Fruit fly (Drosophila melanogaster) whole organism, prepupa: ENCODE measurements around the gene CG31937.

ENCODE experiments used
- Blimp-1 ChIP-seq: fragments of 200-800 bp; sonication (Bioruptor generic); optimal IDR thresholded peaks from 3 replicates; lab custom pipeline; 2017; ENCODE audit warnings: missing biosample characterization, missing genetic modification characterization, mild to moderate bottlenecking, moderate library complexity, missing genetic modification reagents
- CG11294 ChIP-seq: fragments of 200-800 bp; sonication (Bioruptor generic); IDR thresholded peaks from 2 replicates; pipeline ENCODE4 v1.3.6; 2022; ENCODE audit warnings: missing biosample characterization, missing genetic modification characterization
- CG11902 ChIP-seq: fragments of 200-800 bp; sonication (Bioruptor generic); optimal IDR thresholded peaks from 3 replicates; lab custom pipeline; 2016; ENCODE audit warnings: missing biosample characterization, missing genetic modification characterization
- CG15336 ChIP-seq: fragments of 200-800 bp; sonication (Bioruptor generic); IDR thresholded peaks from 2 replicates; pipeline ENCODE4 v1.3.6; 2022; ENCODE audit warnings: missing biosample characterization, missing genetic modification characterization
- CG1621 ChIP-seq: fragments of 200-800 bp; sonication (Bioruptor generic); optimal IDR thresholded peaks from 3 replicates; lab custom pipeline; 2018; ENCODE audit warnings: missing biosample characterization, mild to moderate bottlenecking, missing genetic modification characterization
- CG31627 ChIP-seq: fragments of 200-800 bp; sonication (Bioruptor generic); optimal IDR thresholded peaks from 3 replicates; lab custom pipeline; 2016; ENCODE audit warnings: missing biosample characterization, missing genetic modification characterization
- CG32006 ChIP-seq: fragments of 200-800 bp; sonication (Bioruptor generic); optimal IDR thresholded peaks from 3 replicates; lab custom pipeline; 2017; ENCODE audit warnings: missing biosample characterization, mild to moderate bottlenecking, missing genetic modification characterization
- CG34406 ChIP-seq: fragments of 200-800 bp; sonication (Bioruptor generic); optimal IDR thresholded peaks from 3 replicates; lab custom pipeline; 2016; ENCODE audit warnings: missing biosample characterization, missing genetic modification characterization
- CG3919 ChIP-seq: fragments of 200-800 bp; sonication (Bioruptor generic); optimal IDR thresholded peaks from 3 replicates; lab custom pipeline; 2016; ENCODE audit warnings: missing biosample characterization, missing genetic modification characterization
- CG4318 ChIP-seq: fragments of 200-800 bp; sonication (Bioruptor generic); optimal IDR thresholded peaks from 3 replicates; lab custom pipeline; 2017; ENCODE audit warnings: missing biosample characterization, mild to moderate bottlenecking, missing genetic modification characterization
- CG6163 ChIP-seq: fragments of 200-800 bp; sonication (Bioruptor generic); IDR thresholded peaks from 3 replicates; pipeline ENCODE4 v1.3.6; 2022; ENCODE audit warnings: missing biosample characterization, missing genetic modification characterization
- CG6276 ChIP-seq: fragments of 200-800 bp; sonication (Bioruptor generic); optimal IDR thresholded peaks from 2 replicates; lab custom pipeline; 2017; ENCODE audit warnings: missing biosample characterization, mild to moderate bottlenecking, missing genetic modification characterization
- CG7368 ChIP-seq: fragments of 200-800 bp; sonication (Bioruptor generic); optimal IDR thresholded peaks from 3 replicates; lab custom pipeline; 2016; ENCODE audit warnings: missing biosample characterization, missing genetic modification characterization
- CG8119 ChIP-seq: fragments of 200-800 bp; sonication (Bioruptor generic); IDR thresholded peaks from 3 replicates; pipeline ENCODE4 v1.3.6; 2022; ENCODE audit warnings: missing biosample characterization, missing genetic modification characterization
- CG8319 ChIP-seq: fragments of 200-800 bp; sonication (Bioruptor generic); optimal IDR thresholded peaks from 3 replicates; lab custom pipeline; 2016; ENCODE audit warnings: missing biosample characterization, missing genetic modification characterization
- CG9139 ChIP-seq: fragments of 200-800 bp; sonication (Bioruptor generic); optimal IDR thresholded peaks from 3 replicates; lab custom pipeline; 2017; ENCODE audit warnings: missing biosample characterization, mild to moderate bottlenecking, missing genetic modification characterization
- Eip75B ChIP-seq: fragments of 200-800 bp; sonication (Bioruptor generic); optimal IDR thresholded peaks from 3 replicates; lab custom pipeline; 2016; ENCODE audit warnings: missing biosample characterization, missing genetic modification characterization
- Eip78C ChIP-seq: fragments of 200-800 bp; sonication (Bioruptor generic); peaks from one replicate; lab custom pipeline; 2016; ENCODE audit warnings: missing biosample characterization, missing genetic modification characterization
- Eip93F ChIP-seq: fragments of 200-800 bp; sonication (Bioruptor generic); optimal IDR thresholded peaks from 2 replicates; lab custom pipeline; 2016; ENCODE audit warnings: missing biosample characterization, mild to moderate bottlenecking, missing genetic modification characterization
- Ets96B ChIP-seq: fragments of 200-800 bp; optimal IDR thresholded peaks from 2 replicates; lab custom pipeline; 2019; ENCODE audit warnings: missing biosample characterization, mild to moderate bottlenecking, missing genetic modification characterization, moderate library complexity
- Gug ChIP-seq: fragments of 200-800 bp; sonication (Bioruptor generic); IDR thresholded peaks from 2 replicates; pipeline ENCODE4 v1.3.6; 2022; ENCODE audit warnings: missing biosample characterization, missing genetic modification characterization
- Hr38 ChIP-seq: sonication (Bioruptor generic); optimal IDR thresholded peaks from 2 replicates; lab custom pipeline; 2016; ENCODE audit warnings: missing biosample characterization, missing genetic modification characterization
- Hr39 ChIP-seq: fragments of 200-800 bp; sonication (Bioruptor generic); optimal IDR thresholded peaks from 2 replicates; lab custom pipeline; 2016; ENCODE audit warnings: missing biosample characterization, missing genetic modification characterization
- Hr4 ChIP-seq: fragments of 200-800 bp; sonication (Bioruptor generic); optimal IDR thresholded peaks from 3 replicates; lab custom pipeline; 2016; ENCODE audit warnings: missing biosample characterization, missing genetic modification characterization
- Lpt ChIP-seq: fragments of 200-800 bp; sonication (Bioruptor generic); optimal IDR thresholded peaks from 3 replicates; lab custom pipeline; 2016; ENCODE audit warnings: missing biosample characterization, missing genetic modification characterization
- OdsH ChIP-seq: fragments of 200-800 bp; sonication (Bioruptor generic); optimal IDR thresholded peaks from 3 replicates; lab custom pipeline; 2016; ENCODE audit warnings: missing biosample characterization, missing genetic modification characterization
- Sox102F ChIP-seq: fragments of 200-800 bp; sonication (Bioruptor generic); optimal IDR thresholded peaks from 2 replicates; lab custom pipeline; 2016; ENCODE audit warnings: missing biosample characterization, mild to moderate bottlenecking, missing genetic modification characterization
- Sox14 ChIP-seq: fragments of 200-800 bp; sonication (Bioruptor generic); optimal IDR thresholded peaks from 3 replicates; lab custom pipeline; 2016; ENCODE audit warnings: missing biosample characterization, missing genetic modification characterization
- achi ChIP-seq: fragments of 200-800 bp; sonication (Bioruptor generic); optimal IDR thresholded peaks from 3 replicates; lab custom pipeline; 2016; ENCODE audit warnings: missing biosample characterization, missing genetic modification characterization
- acj6 ChIP-seq: fragments of 200-800 bp; sonication (Bioruptor generic); optimal IDR thresholded peaks from 3 replicates; lab custom pipeline; 2016; ENCODE audit warnings: missing biosample characterization, missing genetic modification characterization
- dac ChIP-seq: fragments of 200-800 bp; sonication (Bioruptor generic); optimal IDR thresholded peaks from 2 replicates; lab custom pipeline; 2017; ENCODE audit warnings: missing biosample characterization, mild to moderate bottlenecking, missing genetic modification characterization
- eg ChIP-seq: fragments of 200-800 bp; sonication (Bioruptor generic); IDR thresholded peaks from 3 replicates; pipeline ENCODE4 v1.3.6; 2022; ENCODE audit warnings: missing biosample characterization, missing genetic modification characterization
- esn ChIP-seq: fragments of 200-800 bp; sonication (Bioruptor generic); optimal IDR thresholded peaks from 2 replicates; lab custom pipeline; 2016; ENCODE audit warnings: missing biosample characterization, mild to moderate bottlenecking, missing genetic modification characterization, moderate library complexity
- fd59A ChIP-seq: fragments of 200-800 bp; sonication (Bioruptor generic); optimal IDR thresholded peaks from 2 replicates; lab custom pipeline; 2017; ENCODE audit warnings: missing biosample characterization, mild to moderate bottlenecking, missing genetic modification characterization, missing genetic modification reagents
- net ChIP-seq: fragments of 200-800 bp; sonication (Bioruptor generic); optimal IDR thresholded peaks from 3 replicates; lab custom pipeline; 2016; ENCODE audit warnings: missing biosample characterization, missing genetic modification characterization
- pdm3 ChIP-seq: fragments of 200-800 bp; sonication (Bioruptor generic); optimal IDR thresholded peaks from 3 replicates; lab custom pipeline; 2016; ENCODE audit warnings: missing biosample characterization, missing genetic modification characterization
- salr ChIP-seq, 2 experiments: fragments of 200-800 bp; sonication (Bioruptor generic); optimal IDR thresholded peaks; 3 replicates each; lab custom pipeline; 2016 to 2018; ENCODE audit warnings: missing biosample characterization in 2 of 2, missing genetic modification characterization in 2 of 2, mild to moderate bottlenecking in 1 of 2
- ss ChIP-seq, 2 experiments: fragments of 200-800 bp; sonication (Bioruptor generic); optimal IDR thresholded peaks; 2 replicates in 1 of 2; 3 replicates in 1 of 2; lab custom pipeline; 2017 to 2018; ENCODE audit warnings: mild to moderate bottlenecking in 2 of 2, missing biosample characterization in 2 of 2, missing genetic modification characterization in 2 of 2, moderate library complexity in 1 of 2
- topi ChIP-seq: fragments of 200-800 bp; sonication (Bioruptor generic); optimal IDR thresholded peaks from 3 replicates; lab custom pipeline; 2016; ENCODE audit warnings: missing biosample characterization, missing genetic modification characterization
- vri ChIP-seq: fragments of 200-800 bp; sonication (Bioruptor generic); optimal IDR thresholded peaks from 3 replicates; lab custom pipeline; 2016; ENCODE audit warnings: missing biosample characterization, mild to moderate bottlenecking, missing genetic modification characterization

CG31937 gene

DNA sequence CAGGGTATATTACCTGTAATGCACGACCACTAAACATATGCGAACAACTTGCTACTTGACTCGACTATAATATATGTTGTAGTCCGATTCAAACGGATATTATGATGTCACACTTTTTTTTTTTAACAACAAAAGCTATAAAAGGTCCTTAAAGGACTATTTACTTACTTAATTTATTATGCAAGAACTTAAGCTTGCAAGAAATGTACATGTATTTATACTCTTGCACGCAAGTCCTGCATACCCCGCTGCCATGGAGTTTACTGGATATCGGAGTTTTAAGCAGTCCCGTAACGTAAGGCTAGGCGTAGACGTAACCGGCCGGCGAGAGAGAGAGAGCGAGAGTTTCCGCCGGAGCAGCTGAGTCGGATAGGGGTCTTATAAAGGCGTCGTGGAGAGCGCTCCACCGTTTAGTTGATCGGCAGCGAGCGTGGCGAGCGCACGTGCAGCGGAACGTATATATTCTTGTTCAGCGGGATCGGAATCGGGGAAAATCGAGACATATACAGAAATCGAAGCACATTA is 7.4 kb downstream of the CG31937 start (continued):
- TF ChIP-seq vri (GFP tag; lab: Kevin White, UChicago) (peak; percentile 52), Blimp-1 (GFP tag; lab: Kevin White, UChicago) (no peak), CG11902 (GFP tag; lab: Kevin White, UChicago) (peak; percentile 72), Hr38 (GFP tag; lab: Kevin White, UChicago) (peak; percentile 67), dac (GFP tag; lab: Kevin White, UChicago) (peak; percentile 96), CG34406 (GFP tag; lab: Kevin White, UChicago) (peak; percentile 79), CG31627 (GFP tag; lab: Kevin White, UChicago) (peak; percentile 76), CG7368 (GFP tag; lab: Kevin White, UChicago) (peak; percentile 88), CG8319 (GFP tag; lab: Kevin White, UChicago) (peak; percentile 83), Hr39 (GFP tag; lab: Kevin White, UChicago) (peak; percentile 76), topi (GFP tag; lab: Kevin White, UChicago) (peak; percentile 74), Sox14 (peak; percentile 92)

DNA sequence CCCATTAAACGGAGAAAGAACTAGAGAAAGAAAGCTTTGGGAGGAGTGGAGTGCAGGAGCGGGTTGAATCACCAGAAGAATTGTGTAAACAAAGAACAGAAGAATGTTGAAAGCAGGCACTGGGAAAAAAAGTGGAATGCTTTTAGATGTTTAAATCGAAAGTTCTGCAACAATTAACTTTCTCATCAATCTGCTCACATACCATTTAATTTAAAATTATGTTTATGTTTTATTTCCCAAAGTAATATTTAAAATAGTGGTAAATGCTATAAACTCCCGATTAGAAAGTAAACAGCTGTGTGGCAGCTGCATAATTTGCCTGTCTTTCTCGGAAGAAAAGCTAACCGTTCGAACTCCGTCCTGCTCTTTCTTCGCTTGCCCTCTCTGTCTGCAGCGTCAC is 8.4 kb downstream of the CG31937 start:
- peak; percentile 40; the same call in 1 of the 3 replicates for TF ChIP-seq CG6163
- peak; percentile 32 for TF ChIP-seq OdsH
- TF ChIP-seq esn (GFP tag; lab: Kevin White, UChicago): peak; percentile 16
- peak; percentile 27 for TF ChIP-seq Sox14
- TF ChIP-seq pdm3 (GFP tag; lab: Kevin White, UChicago): peak; percentile 29
- peak; percentile 3 for TF ChIP-seq achi (GFP tag; lab: Kevin White, UChicago)
- TF ChIP-seq acj6 (GFP tag; lab: Kevin White, UChicago): peak; percentile 2
- TF ChIP-seq CG32006: peak; percentile 78
- peak; percentile 45 for TF ChIP-seq Hr4 (GFP tag; lab: Kevin White, UChicago)
- peak; percentile 67; the same call in 2 of the 3 replicates for TF ChIP-seq eg (GFP tag; lab: Robert Waterston, UW)
- TF ChIP-seq Sox102F (GFP tag; lab: Kevin White, UChicago): no peak
- peak; percentile 15 for TF ChIP-seq Lpt (GFP tag; lab: Kevin White, UChicago)
- TF ChIP-seq Ets96B (tag; lab: Kevin White, UChicago): no peak
- peak; percentile 24 for TF ChIP-seq CG3919 (GFP tag; lab: Kevin White, UChicago)
- TF ChIP-seq CG15336 (GFP tag; lab: Robert Waterston, UW): 0 out of 2 replicates have a peak, but pooled peaks have one; percentile 43
- peak; percentile 25 for TF ChIP-seq net (GFP tag; lab: Kevin White, UChicago)
- peak; percentile 50 for TF ChIP-seq CG4318
- peak; percentile 23 for TF ChIP-seq topi (GFP tag; lab: Kevin White, UChicago)
- TF ChIP-seq CG9139 (GFP tag; lab: Kevin White, UChicago): no peak
- TF ChIP-seq CG7368 (GFP tag; lab: Kevin White, UChicago): no peak
- TF ChIP-seq Gug (GFP tag; lab: Robert Waterston, UW): peak; percentile 29; the same call in 1 of the 2 replicates
- peak in 1 of 2 experiments; percentile 26 for TF ChIP-seq salr (GFP tag; optimal IDR thresholded peaks at IDR 0.05; lab: Kevin White, UChicago)
- no peak for TF ChIP-seq CG1621 (tag; lab: Kevin White, UChicago)
- peak; percentile 55; the same call in 2 of the 3 replicates for TF ChIP-seq CG8119 (GFP tag; lab: Robert Waterston, UW)
- no peak for TF ChIP-seq Eip93F (GFP tag; lab: Kevin White, UChicago)
- TF ChIP-seq Eip78C (GFP tag; lab: Kevin White, UChicago): peak; percentile 84
- no peak for TF ChIP-seq Eip75B (GFP tag; lab: Kevin White, UChicago)
- TF ChIP-seq CG11902 (GFP tag; lab: Kevin White, UChicago): no peak
- no peak for TF ChIP-seq fd59A
- TF ChIP-seq ss (GFP tag; optimal IDR thresholded peaks at IDR 0.05; lab: Kevin White, UChicago): no peak
- TF ChIP-seq CG11294 (GFP tag; lab: Robert Waterston, UW): 0 out of 2 replicates have a peak, but pooled peaks have one; percentile 17
- TF ChIP-seq Hr39 (GFP tag; lab: Kevin White, UChicago): no peak
- peak; percentile 42 for TF ChIP-seq CG6276 (GFP tag; lab: Kevin White, UChicago)
